Worm (Caenorhabditis elegans) whole organism, L1 larva: ENCODE data around the gene syd-2.

Experiments
- C04F5.9 ChIP-seq: sonication (generic microtip); optimal IDR thresholded peaks from 2 replicates; lab custom pipeline; 2016; ENCODE audit warnings: missing genetic modification characterization, missing compliant biosample characterization
- C16A3.4 ChIP-seq: fragments of 150-350 bp; optimal IDR thresholded peaks from 2 replicates; lab custom pipeline; 2014; ENCODE audit warnings: missing biosample characterization, missing genetic modification characterization
- C34B4.2 ChIP-seq: sonication (generic microtip); optimal IDR thresholded peaks from 2 replicates; lab custom pipeline; 2017; ENCODE audit warnings: mild to moderate bottlenecking, missing genetic modification characterization, missing compliant biosample characterization
- Y116A8C.19 ChIP-seq: sonication (generic microtip); optimal IDR thresholded peaks from 2 replicates; lab custom pipeline; 2016; ENCODE audit warnings: missing compliant biosample characterization, missing genetic modification characterization, borderline replicate concordance
- alr-1 ChIP-seq: fragments of 200-800 bp; sonication (Bioruptor generic); optimal IDR thresholded peaks from 2 replicates; lab custom pipeline; 2018; ENCODE audit warnings: borderline replicate concordance, mild to moderate bottlenecking, missing genetic modification characterization, missing compliant biosample characterization
- ama-1 ChIP-seq: fragments of 150-350 bp; optimal IDR thresholded peaks from 2 replicates; lab custom pipeline; 2014
- ceh-63 ChIP-seq: fragments of 200-800 bp; sonication (Bioruptor generic); optimal IDR thresholded peaks from 2 replicates; lab custom pipeline; 2018; ENCODE audit warnings: mild to moderate bottlenecking, missing genetic modification characterization, missing compliant biosample characterization
- ceh-8 ChIP-seq: fragments of 200-800 bp; sonication (Bioruptor generic); optimal IDR thresholded peaks from 2 replicates; lab custom pipeline; 2018; ENCODE audit warnings: mild to moderate bottlenecking, missing genetic modification characterization, moderate library complexity, missing compliant biosample characterization
- efl-1 ChIP-seq, 4 experiments: fragments of 150-350 bp; optimal IDR thresholded peaks in 3 of 4; peaks in 1 of 4; 1 replicate in 1 of 4; 2 replicates in 3 of 4; lab custom pipeline; 2014; ENCODE audit warnings: missing biosample characterization in 2 of 4, missing genetic modification characterization in 2 of 4, missing genetic modification reagents in 2 of 4
- efl-3 ChIP-seq: fragments of 200-800 bp; sonication (Bioruptor generic); optimal IDR thresholded peaks from 2 replicates; lab custom pipeline; 2018; ENCODE audit warnings: mild to moderate bottlenecking, missing genetic modification characterization, missing compliant biosample characterization
- egl-27 ChIP-seq, 2 experiments: fragments of 150-350 bp in 1 of 2; sonication (generic microtip); optimal IDR thresholded peaks; 3 replicates each; lab custom pipeline; 2017 to 2018; ENCODE audit warnings: missing biosample characterization in 2 of 2, missing genetic modification characterization in 2 of 2, missing genetic modification reagents in 2 of 2
- elt-2 ChIP-seq: sonication (generic microtip); optimal IDR thresholded peaks from 2 replicates; lab custom pipeline; 2016; ENCODE audit warnings: missing genetic modification characterization, mild to moderate bottlenecking, inconsistent platforms, missing compliant biosample characterization, missing genetic modification reagents
- ets-5 ChIP-seq: fragments of 200-800 bp; sonication (Bioruptor generic); IDR thresholded peaks from 2 replicates; pipeline ENCODE4 v1.3.6; 2022; ENCODE audit warnings: missing genetic modification characterization, missing compliant biosample characterization
- fkh-4 ChIP-seq: sonication (generic microtip); optimal IDR thresholded peaks from 2 replicates; lab custom pipeline; 2016; ENCODE audit warnings: missing compliant biosample characterization, missing genetic modification characterization, borderline replicate concordance
- hlh-4 ChIP-seq: sonication (generic microtip); optimal IDR thresholded peaks from 2 replicates; lab custom pipeline; 2016; ENCODE audit warnings: mild to moderate bottlenecking, missing genetic modification characterization, missing compliant biosample characterization
- irx-1 ChIP-seq: sonication (generic microtip); optimal IDR thresholded peaks from 2 replicates; lab custom pipeline; 2016; ENCODE audit warnings: missing genetic modification characterization, missing compliant biosample characterization
- lin-13 ChIP-seq: fragments of 150-350 bp; optimal IDR thresholded peaks from 2 replicates; lab custom pipeline; 2014; ENCODE audit warnings: missing biosample characterization, missing genetic modification reagents, missing genetic modification characterization
- lin-14 ChIP-seq: fragments of 200-800 bp; sonication (Bioruptor generic); optimal IDR thresholded peaks from 2 replicates; lab custom pipeline; 2018; ENCODE audit warnings: mild to moderate bottlenecking, missing genetic modification characterization, moderate library complexity, missing compliant biosample characterization
- lin-39 ChIP-seq: fragments of 150-350 bp; optimal IDR thresholded peaks from 2 replicates; lab custom pipeline; 2014; ENCODE audit warnings: missing biosample characterization, missing genetic modification reagents, missing genetic modification characterization
- lsy-2 ChIP-seq, 2 experiments: fragments of 150-350 bp; optimal IDR thresholded peaks; 2 replicates each; lab custom pipeline; 2014; ENCODE audit warnings: missing biosample characterization in 2 of 2, missing genetic modification characterization in 2 of 2
- mef-2 ChIP-seq: fragments of 150-350 bp; optimal IDR thresholded peaks from 2 replicates; lab custom pipeline; 2014; ENCODE audit warnings: missing biosample characterization, missing genetic modification characterization
- nhr-12 ChIP-seq: sonication (generic microtip); optimal IDR thresholded peaks from 2 replicates; lab custom pipeline; 2017; ENCODE audit warnings: missing biosample characterization, missing genetic modification characterization
- nhr-237 ChIP-seq: fragments of 150-350 bp; optimal IDR thresholded peaks from 2 replicates; lab custom pipeline; 2014; ENCODE audit warnings: missing biosample characterization, missing genetic modification characterization
- nhr-76 ChIP-seq: sonication (generic microtip); optimal IDR thresholded peaks from 2 replicates; lab custom pipeline; 2017; ENCODE audit warnings: missing biosample characterization, missing genetic modification characterization
- nhr-85 ChIP-seq: sonication (generic microtip); peaks from one replicate; lab custom pipeline; 2016; ENCODE audit warnings: missing genetic modification characterization, inconsistent platforms, missing compliant biosample characterization
- nhr-90 ChIP-seq: sonication (generic microtip); optimal IDR thresholded peaks from 2 replicates; lab custom pipeline; 2016; ENCODE audit warnings: mild to moderate bottlenecking, missing genetic modification characterization, missing compliant biosample characterization; ENCODE audit not compliant: poor library complexity
- pax-3 ChIP-seq: fragments of 200-800 bp; sonication (Bioruptor generic); optimal IDR thresholded peaks from 2 replicates; lab custom pipeline; 2018; ENCODE audit warnings: mild to moderate bottlenecking, missing genetic modification characterization, moderate library complexity, missing compliant biosample characterization
- snu-23 ChIP-seq: sonication (generic microtip); optimal IDR thresholded peaks from 2 replicates; lab custom pipeline; 2016; ENCODE audit warnings: missing genetic modification characterization, missing compliant biosample characterization
- sox-4 ChIP-seq: sonication (generic microtip); optimal IDR thresholded peaks from 2 replicates; lab custom pipeline; 2016; ENCODE audit warnings: missing genetic modification characterization, missing compliant biosample characterization
- sptf-1 ChIP-seq: fragments of 150-350 bp; optimal IDR thresholded peaks from 2 replicates; lab custom pipeline; 2014; ENCODE audit warnings: missing biosample characterization, missing genetic modification characterization
- unc-62 ChIP-seq: fragments of 150-350 bp; optimal IDR thresholded peaks from 2 replicates; lab custom pipeline; 2014; ENCODE audit warnings: missing biosample characterization, missing genetic modification reagents, missing genetic modification characterization
- zip-4 ChIP-seq: fragments of 200-800 bp; sonication (Bioruptor generic); optimal IDR thresholded peaks from 2 replicates; lab custom pipeline; 2018; ENCODE audit warnings: mild to moderate bottlenecking, missing genetic modification characterization, moderate library complexity, missing compliant biosample characterization

The syd-2 gene

ce11 chrX:10553048-10553447 lies 2.0 kb downstream of the syd-2 start:
- TF ChIP-seq efl-1 (optimal IDR thresholded peaks at IDR 0.05; lab: Kevin White, UChicago) (no peak), efl-1 (GFP tag; optimal IDR thresholded peaks at IDR 0.05 in 1 of 2; lab: Kevin White, UChicago) (peak in 1 of 2 experiments; percentile 46), lin-14 (peak; percentile 29), ceh-8 (GFP tag; lab: Kevin White, UChicago) (peak; percentile 52), alr-1 (tag; lab: Kevin White, UChicago) (no peak), nhr-76 (tag; lab: Kevin White, UChicago) (no peak), nhr-90 (no peak), efl-3 (GFP tag; lab: Kevin White, UChicago) (no peak), ceh-63 (GFP tag; lab: Kevin White, UChicago) (no peak)

- no peak for TF ChIP-seq nhr-12
- TF ChIP-seq Y116A8C.19 (tag; lab: Kevin White, UChicago): no peak
- no peak for TF ChIP-seq hlh-4 (tag; lab: Kevin White, UChicago)
- no peak for TF ChIP-seq nhr-237 (tag; lab: Kevin White, UChicago)
- no peak for TF ChIP-seq nhr-85 (tag; lab: Kevin White, UChicago)
- TF ChIP-seq snu-23 (GFP tag; lab: Kevin White, UChicago): no peak
- no peak for TF ChIP-seq C04F5.9 (tag; lab: Kevin White, UChicago)
- TF ChIP-seq sptf-1 (tag; lab: Kevin White, UChicago): no peak
- no peak for TF ChIP-seq lsy-2 (tag; optimal IDR thresholded peaks at IDR 0.05; lab: Kevin White, UChicago)
- TF ChIP-seq unc-62 (GFP tag; lab: Kevin White, UChicago): no peak
- TF ChIP-seq lin-39: no peak
- TF ChIP-seq zip-4 (GFP tag; lab: Kevin White, UChicago): no peak
- TF ChIP-seq alr-1 (tag; lab: Kevin White, UChicago): no peak
- no peak for TF ChIP-seq ceh-63 (GFP tag; lab: Kevin White, UChicago)
- no peak for TF ChIP-seq fkh-4 (tag; lab: Kevin White, UChicago)
- TF ChIP-seq ama-1: no peak
- no peak for TF ChIP-seq ets-5 (GFP tag; lab: Robert Waterston, UW)
Observed at ce11 chrX:10545716-10546115, 9.3 kb downstream of the syd-2 start, which contains the start of gene F59F5.5. TSS of gene F59F5.5 (plus strand) at chrX:10546016.

- TF ChIP-seq irx-1 (tag; lab: Kevin White, UChicago) (no peak), elt-2 (tag; lab: Kevin White, UChicago) (peak; percentile 19)
Observed at ce11 chrX:10542313-10543048, 12.6 kb downstream of the syd-2 start, which contains the start of the genes F59F5.3 and F59F5.4. TSS of gene F59F5.3 (minus strand) at chrX:10542413. TSS of gene F59F5.4 (plus strand) at chrX:10542998.

- TF ChIP-seq sox-4 (tag; lab: Kevin White, UChicago): no peak
- no peak for TF ChIP-seq egl-27 (tag; optimal IDR thresholded peaks at IDR 0.05; lab: Kevin White, UChicago)
- no peak for TF ChIP-seq lin-13 (GFP tag; lab: Kevin White, UChicago)
- TF ChIP-seq mef-2 (tag; lab: Kevin White, UChicago): no peak
- TF ChIP-seq C16A3.4: no peak
Observed at ce11 chrX:10541789-10542188, 13.2 kb downstream of the syd-2 start.

ce11 chrX:10534625-10535244 lies 20.3 kb downstream of the syd-2 start:
- no peak for TF ChIP-seq C34B4.2 (tag; lab: Kevin White, UChicago)
- TF ChIP-seq elt-2 (tag; lab: Kevin White, UChicago): peak; percentile 2
- TF ChIP-seq lin-13 (GFP tag; lab: Kevin White, UChicago): no peak
- no peak for TF ChIP-seq efl-3 (GFP tag; lab: Kevin White, UChicago)
- TF ChIP-seq pax-3 (tag; lab: Kevin White, UChicago): no peak
- no peak for TF ChIP-seq efl-1 (optimal IDR thresholded peaks at IDR 0.05; lab: Kevin White, UChicago)
- TF ChIP-seq efl-1 (GFP tag; optimal IDR thresholded peaks at IDR 0.05 in 1 of 2; lab: Kevin White, UChicago): peak in 1 of 2 experiments; percentile 62
